Fruit fly (Drosophila melanogaster): Measurements from ENCODE around the gene CG31415.

Gene CG31415

DNA sequence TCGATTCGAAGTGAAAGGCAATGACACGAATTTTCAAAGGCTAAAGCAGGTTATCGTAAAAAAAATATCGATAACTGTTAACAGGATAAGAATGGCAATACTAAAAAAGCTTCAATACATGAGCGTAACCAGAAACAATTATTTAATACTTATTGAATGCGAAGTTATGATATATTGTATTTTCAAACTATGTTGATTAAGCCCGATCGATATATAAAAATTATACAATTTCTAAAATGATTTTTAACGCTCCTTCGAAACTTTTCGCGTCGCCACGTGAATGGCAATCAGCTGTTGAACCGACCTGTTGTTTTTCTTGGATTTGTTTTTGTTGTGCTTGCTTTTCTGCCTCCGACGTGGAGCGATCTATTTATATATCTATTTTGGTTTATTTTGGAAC, 12.9 kb downstream of the CG31415 start, which contains the start of the genes Alg12 and Rpt3R (continued):
- peak; percentile 41; the same call in 1 of the 2 replicates for TF ChIP-seq amos (GFP tag; IDR thresholded peaks at IDR 0.05; ENCODE audit: partially characterized antibody)
- no peak for TF ChIP-seq sc (optimal IDR thresholded peaks at IDR 0.05)
- no peak for TF ChIP-seq sc (GFP tag; optimal IDR thresholded peaks at IDR 0.05)
- no peak for TF ChIP-seq CG16863 (GFP tag; optimal IDR thresholded peaks at IDR 0.05)
- TF ChIP-seq Kr (GFP tag; optimal IDR thresholded peaks at IDR 0.05), result no peak
- TF ChIP-seq CG13894 (tag; optimal IDR thresholded peaks at IDR 0.05), result no peak
- no peak for TF ChIP-seq ac (GFP tag; optimal IDR thresholded peaks at IDR 0.05)
- no peak for TF ChIP-seq Hr39 (optimal IDR thresholded peaks at IDR 0.05)
- TF ChIP-seq Asciz (GFP tag; optimal IDR thresholded peaks at IDR 0.05), result no peak
- no peak for TF ChIP-seq dmrt11E (tag; optimal IDR thresholded peaks at IDR 0.05)
- TF ChIP-seq CG14710 (tag; optimal IDR thresholded peaks at IDR 0.05), result peak; percentile 39
- no peak for TF ChIP-seq jigr1 (GFP tag; IDR thresholded peaks at IDR 0.05)
- TF ChIP-seq aop (GFP tag; IDR thresholded peaks at IDR 0.05), result no peak
- no peak for TF ChIP-seq CG16779 (GFP tag; IDR thresholded peaks at IDR 0.05)
- TF ChIP-seq CG12071 (GFP tag; optimal IDR thresholded peaks at IDR 0.05), result no peak
- peak; percentile 11 for TF ChIP-seq CG10267 (tag; optimal IDR thresholded peaks at IDR 0.05)
- TF ChIP-seq phol (tag; optimal IDR thresholded peaks at IDR 0.05), result peak; percentile 15
- TF ChIP-seq stc (GFP tag; IDR thresholded peaks at IDR 0.05), result no peak
- TF ChIP-seq crc (GFP tag; optimal IDR thresholded peaks at IDR 0.05), result no peak
- no peak for TF ChIP-seq CG1603 (tag; optimal IDR thresholded peaks at IDR 0.05)
- no peak for TF ChIP-seq chif (GFP tag; optimal IDR thresholded peaks at IDR 0.05)
- TF ChIP-seq slbo (GFP tag; IDR thresholded peaks at IDR 0.05), result no peak
- TF ChIP-seq tin (GFP tag; optimal IDR thresholded peaks at IDR 0.05), result no peak
- peak; percentile 70 for TF ChIP-seq Doc3 (GFP tag; IDR thresholded peaks at IDR 0.05; ENCODE audit: partially characterized antibody)
- TF ChIP-seq sqz (GFP tag; optimal IDR thresholded peaks at IDR 0.05), result no peak
- peak; percentile 94 for TF ChIP-seq kah (GFP tag; optimal IDR thresholded peaks at IDR 0.05)
- no peak for TF ChIP-seq az2 (GFP tag; optimal IDR thresholded peaks at IDR 0.05)
- TF ChIP-seq mirr (GFP tag; optimal IDR thresholded peaks at IDR 0.05), result no peak
- TF ChIP-seq CG17359 (tag; optimal IDR thresholded peaks at IDR 0.05), result no peak
- TF ChIP-seq CG10959 (GFP tag; IDR thresholded peaks at IDR 0.05), result no peak
- TF ChIP-seq zen2 (GFP tag; IDR thresholded peaks at IDR 0.05; ENCODE audit: partially characterized antibody), result peak; percentile 8; the same call in 1 of the 3 replicates
- no peak for TF ChIP-seq NC2β (GFP tag; optimal IDR thresholded peaks at IDR 0.05)
- no peak for TF ChIP-seq gsb (GFP tag; IDR thresholded peaks at IDR 0.05)
- no peak for TF ChIP-seq CG10979 (tag; optimal IDR thresholded peaks at IDR 0.05)
- TF ChIP-seq Antp (GFP tag; optimal IDR thresholded peaks at IDR 0.05), result no peak
- no peak for TF ChIP-seq z (GFP tag; IDR thresholded peaks at IDR 0.05)
- TF ChIP-seq Nf-YB (GFP tag; optimal IDR thresholded peaks at IDR 0.05), result no peak
- TF ChIP-seq so (GFP tag; IDR thresholded peaks at IDR 0.05), result no peak
- TF ChIP-seq Vsx1 (GFP tag; optimal IDR thresholded peaks at IDR 0.05), result no peak
- no peak for TF ChIP-seq Ets65A (GFP tag)
- no peak for TF ChIP-seq CG4707 (GFP tag; optimal IDR thresholded peaks at IDR 0.05)
- TF ChIP-seq Dp (GFP tag; optimal IDR thresholded peaks at IDR 0.05), result peak; percentile 62
- no peak for TF ChIP-seq Elba2 (GFP tag; optimal IDR thresholded peaks at IDR 0.05)
- TF ChIP-seq zf30C (GFP tag; optimal IDR thresholded peaks at IDR 0.05), result no peak
- peak; percentile 27; the same call in 1 of the 2 replicates for TF ChIP-seq CG4360 (GFP tag; IDR thresholded peaks at IDR 0.05)
- no peak for TF ChIP-seq CG5180 (GFP tag; optimal IDR thresholded peaks at IDR 0.05)
- no peak for TF ChIP-seq Chrac-16 (GFP tag; optimal IDR thresholded peaks at IDR 0.05)
- peak; percentile 70 for TF ChIP-seq E2f2 (GFP tag; IDR thresholded peaks at IDR 0.05)
- no peak for TF ChIP-seq nerfin-1 (tag; optimal IDR thresholded peaks at IDR 0.05)
- TF ChIP-seq gce (GFP tag; IDR thresholded peaks at IDR 0.05), result no peak
- TF ChIP-seq dmrt99B (tag; optimal IDR thresholded peaks at IDR 0.05), result no peak
- TF ChIP-seq cas (GFP tag; IDR thresholded peaks at IDR 0.05), result no peak
